Fruit fly (Drosophila melanogaster) whole organism, prepupa: ENCODE measurements around the gene PGAP5.
A peak's percentile ranks its signal among the peaks of the same experiment; 100 is the strongest.

Source experiments
- CG10631 ChIP-seq: fragments of 200-800 bp; sonication (Bioruptor generic); optimal IDR thresholded peaks from 2 replicates; lab custom pipeline; 2016; ENCODE audit warnings: missing biosample characterization, missing genetic modification characterization
- CG10669 ChIP-seq: fragments of 200-800 bp; sonication (Bioruptor generic); optimal IDR thresholded peaks from 3 replicates; lab custom pipeline; 2018; ENCODE audit warnings: missing biosample characterization, mild to moderate bottlenecking, missing genetic modification characterization, moderate library complexity
- CG11294 ChIP-seq: fragments of 200-800 bp; sonication (Bioruptor generic); IDR thresholded peaks from 2 replicates; pipeline ENCODE4 v1.3.6; 2022; ENCODE audit warnings: missing biosample characterization, missing genetic modification characterization
- CG11762 ChIP-seq: fragments of 200-800 bp; sonication (Bioruptor generic); optimal IDR thresholded peaks from 3 replicates; lab custom pipeline; 2016; ENCODE audit warnings: missing biosample characterization, missing genetic modification characterization; ENCODE audit not compliant: insufficient read depth
- CG11902 ChIP-seq: fragments of 200-800 bp; sonication (Bioruptor generic); optimal IDR thresholded peaks from 3 replicates; lab custom pipeline; 2016; ENCODE audit warnings: missing biosample characterization, missing genetic modification characterization
- CG15336 ChIP-seq: fragments of 200-800 bp; sonication (Bioruptor generic); IDR thresholded peaks from 2 replicates; pipeline ENCODE4 v1.3.6; 2022; ENCODE audit warnings: missing biosample characterization, missing genetic modification characterization
- CG1621 ChIP-seq: fragments of 200-800 bp; sonication (Bioruptor generic); optimal IDR thresholded peaks from 3 replicates; lab custom pipeline; 2018; ENCODE audit warnings: missing biosample characterization, mild to moderate bottlenecking, missing genetic modification characterization
- CG16779 ChIP-seq: fragments of 200-800 bp; sonication (Bioruptor generic); optimal IDR thresholded peaks from 3 replicates; lab custom pipeline; 2017; ENCODE audit warnings: missing biosample characterization, mild to moderate bottlenecking, missing genetic modification characterization
- CG3032 ChIP-seq: fragments of 200-800 bp; optimal IDR thresholded peaks from 2 replicates; lab custom pipeline; 2019; ENCODE audit warnings: missing biosample characterization, mild to moderate bottlenecking, missing genetic modification characterization, moderate library complexity
- CG32006 ChIP-seq: fragments of 200-800 bp; sonication (Bioruptor generic); optimal IDR thresholded peaks from 3 replicates; lab custom pipeline; 2017; ENCODE audit warnings: missing biosample characterization, mild to moderate bottlenecking, missing genetic modification characterization
- CG34406 ChIP-seq: fragments of 200-800 bp; sonication (Bioruptor generic); optimal IDR thresholded peaks from 3 replicates; lab custom pipeline; 2016; ENCODE audit warnings: missing biosample characterization, missing genetic modification characterization
- CG3919 ChIP-seq: fragments of 200-800 bp; sonication (Bioruptor generic); optimal IDR thresholded peaks from 3 replicates; lab custom pipeline; 2016; ENCODE audit warnings: missing biosample characterization, missing genetic modification characterization
- CG4318 ChIP-seq: fragments of 200-800 bp; sonication (Bioruptor generic); optimal IDR thresholded peaks from 3 replicates; lab custom pipeline; 2017; ENCODE audit warnings: missing biosample characterization, mild to moderate bottlenecking, missing genetic modification characterization
- CG6163 ChIP-seq: fragments of 200-800 bp; sonication (Bioruptor generic); IDR thresholded peaks from 3 replicates; pipeline ENCODE4 v1.3.6; 2022; ENCODE audit warnings: missing biosample characterization, missing genetic modification characterization
- CG6276 ChIP-seq: fragments of 200-800 bp; sonication (Bioruptor generic); optimal IDR thresholded peaks from 2 replicates; lab custom pipeline; 2017; ENCODE audit warnings: missing biosample characterization, mild to moderate bottlenecking, missing genetic modification characterization
- CG6792 ChIP-seq: fragments of 200-800 bp; sonication (Bioruptor generic); optimal IDR thresholded peaks from 3 replicates; lab custom pipeline; 2016; ENCODE audit warnings: missing biosample characterization, missing genetic modification characterization
- CG6808 ChIP-seq: fragments of 200-800 bp; sonication (Bioruptor generic); optimal IDR thresholded peaks from 3 replicates; lab custom pipeline; 2017; ENCODE audit warnings: missing biosample characterization, missing genetic modification characterization, mild to moderate bottlenecking, moderate library complexity, missing genetic modification reagents
- CG7368 ChIP-seq: fragments of 200-800 bp; sonication (Bioruptor generic); optimal IDR thresholded peaks from 3 replicates; lab custom pipeline; 2016; ENCODE audit warnings: missing biosample characterization, missing genetic modification characterization
- CG8119 ChIP-seq: fragments of 200-800 bp; sonication (Bioruptor generic); IDR thresholded peaks from 3 replicates; pipeline ENCODE4 v1.3.6; 2022; ENCODE audit warnings: missing biosample characterization, missing genetic modification characterization
- CG8319 ChIP-seq: fragments of 200-800 bp; sonication (Bioruptor generic); optimal IDR thresholded peaks from 3 replicates; lab custom pipeline; 2016; ENCODE audit warnings: missing biosample characterization, missing genetic modification characterization
- CG8632 ChIP-seq: fragments of 200-800 bp; sonication (Bioruptor generic); optimal IDR thresholded peaks from 3 replicates; lab custom pipeline; 2016; ENCODE audit warnings: missing biosample characterization, missing genetic modification characterization
- CG9139 ChIP-seq: fragments of 200-800 bp; sonication (Bioruptor generic); optimal IDR thresholded peaks from 3 replicates; lab custom pipeline; 2017; ENCODE audit warnings: missing biosample characterization, mild to moderate bottlenecking, missing genetic modification characterization
- Eip75B ChIP-seq: fragments of 200-800 bp; sonication (Bioruptor generic); optimal IDR thresholded peaks from 3 replicates; lab custom pipeline; 2016; ENCODE audit warnings: missing biosample characterization, missing genetic modification characterization
- Eip78C ChIP-seq: fragments of 200-800 bp; sonication (Bioruptor generic); peaks from one replicate; lab custom pipeline; 2016; ENCODE audit warnings: missing biosample characterization, missing genetic modification characterization
- Eip93F ChIP-seq: fragments of 200-800 bp; sonication (Bioruptor generic); optimal IDR thresholded peaks from 2 replicates; lab custom pipeline; 2016; ENCODE audit warnings: missing biosample characterization, mild to moderate bottlenecking, missing genetic modification characterization
- Ets21C ChIP-seq: fragments of 200-800 bp; sonication (Bioruptor generic); optimal IDR thresholded peaks from 3 replicates; lab custom pipeline; 2016; ENCODE audit warnings: missing biosample characterization, missing genetic modification characterization
- Ets96B ChIP-seq: fragments of 200-800 bp; optimal IDR thresholded peaks from 2 replicates; lab custom pipeline; 2019; ENCODE audit warnings: missing biosample characterization, mild to moderate bottlenecking, missing genetic modification characterization, moderate library complexity
- Gug ChIP-seq: fragments of 200-800 bp; sonication (Bioruptor generic); IDR thresholded peaks from 2 replicates; pipeline ENCODE4 v1.3.6; 2022; ENCODE audit warnings: missing biosample characterization, missing genetic modification characterization
- Hr38 ChIP-seq: sonication (Bioruptor generic); optimal IDR thresholded peaks from 2 replicates; lab custom pipeline; 2016; ENCODE audit warnings: missing biosample characterization, missing genetic modification characterization
- Hr39 ChIP-seq: fragments of 200-800 bp; sonication (Bioruptor generic); optimal IDR thresholded peaks from 2 replicates; lab custom pipeline; 2016; ENCODE audit warnings: missing biosample characterization, missing genetic modification characterization
- Hr4 ChIP-seq: fragments of 200-800 bp; sonication (Bioruptor generic); optimal IDR thresholded peaks from 3 replicates; lab custom pipeline; 2016; ENCODE audit warnings: missing biosample characterization, missing genetic modification characterization
- Lpt ChIP-seq: fragments of 200-800 bp; sonication (Bioruptor generic); optimal IDR thresholded peaks from 3 replicates; lab custom pipeline; 2016; ENCODE audit warnings: missing biosample characterization, missing genetic modification characterization
- OdsH ChIP-seq: fragments of 200-800 bp; sonication (Bioruptor generic); optimal IDR thresholded peaks from 3 replicates; lab custom pipeline; 2016; ENCODE audit warnings: missing biosample characterization, missing genetic modification characterization
- Smox ChIP-seq: fragments of 200-800 bp; sonication (Bioruptor generic); optimal IDR thresholded peaks from 3 replicates; lab custom pipeline; 2016; ENCODE audit warnings: missing biosample characterization, missing genetic modification characterization
- Sox102F ChIP-seq: fragments of 200-800 bp; sonication (Bioruptor generic); optimal IDR thresholded peaks from 2 replicates; lab custom pipeline; 2016; ENCODE audit warnings: missing biosample characterization, mild to moderate bottlenecking, missing genetic modification characterization
- Sox14 ChIP-seq: fragments of 200-800 bp; sonication (Bioruptor generic); optimal IDR thresholded peaks from 3 replicates; lab custom pipeline; 2016; ENCODE audit warnings: missing biosample characterization, missing genetic modification characterization
- Sox15 ChIP-seq: fragments of 200-800 bp; sonication (Bioruptor generic); optimal IDR thresholded peaks from 3 replicates; lab custom pipeline; 2016; ENCODE audit warnings: missing biosample characterization, missing genetic modification characterization
- achi ChIP-seq: fragments of 200-800 bp; sonication (Bioruptor generic); optimal IDR thresholded peaks from 3 replicates; lab custom pipeline; 2016; ENCODE audit warnings: missing biosample characterization, missing genetic modification characterization
- acj6 ChIP-seq: fragments of 200-800 bp; sonication (Bioruptor generic); optimal IDR thresholded peaks from 3 replicates; lab custom pipeline; 2016; ENCODE audit warnings: missing biosample characterization, missing genetic modification characterization
- cyc ChIP-seq: fragments of 200-800 bp; sonication (Bioruptor generic); optimal IDR thresholded peaks from 3 replicates; lab custom pipeline; 2016; ENCODE audit warnings: missing biosample characterization, missing genetic modification characterization
- dsx ChIP-seq: fragments of 200-800 bp; optimal IDR thresholded peaks from 3 replicates; lab custom pipeline; 2019; ENCODE audit warnings: missing biosample characterization, mild to moderate bottlenecking, missing genetic modification characterization, moderate library complexity; ENCODE audit not compliant: poor library complexity, severe bottlenecking
- eg ChIP-seq: fragments of 200-800 bp; sonication (Bioruptor generic); IDR thresholded peaks from 3 replicates; pipeline ENCODE4 v1.3.6; 2022; ENCODE audit warnings: missing biosample characterization, missing genetic modification characterization
- esn ChIP-seq: fragments of 200-800 bp; sonication (Bioruptor generic); optimal IDR thresholded peaks from 2 replicates; lab custom pipeline; 2016; ENCODE audit warnings: missing biosample characterization, mild to moderate bottlenecking, missing genetic modification characterization, moderate library complexity
- fd59A ChIP-seq: fragments of 200-800 bp; sonication (Bioruptor generic); optimal IDR thresholded peaks from 2 replicates; lab custom pipeline; 2017; ENCODE audit warnings: missing biosample characterization, mild to moderate bottlenecking, missing genetic modification characterization, missing genetic modification reagents
- fd85E ChIP-seq: fragments of 200-800 bp; sonication (Bioruptor generic); optimal IDR thresholded peaks from 3 replicates; lab custom pipeline; 2016; ENCODE audit warnings: missing biosample characterization, missing genetic modification characterization
- fkh ChIP-seq: fragments of 200-800 bp; sonication (Bioruptor generic); optimal IDR thresholded peaks from 3 replicates; lab custom pipeline; 2017; ENCODE audit warnings: missing biosample characterization, mild to moderate bottlenecking, missing genetic modification characterization, moderate library complexity
- lz ChIP-seq: fragments of 200-800 bp; sonication (Bioruptor generic); optimal IDR thresholded peaks from 3 replicates; lab custom pipeline; 2016; ENCODE audit warnings: missing biosample characterization, missing genetic modification characterization
- net ChIP-seq: fragments of 200-800 bp; sonication (Bioruptor generic); optimal IDR thresholded peaks from 3 replicates; lab custom pipeline; 2016; ENCODE audit warnings: missing biosample characterization, missing genetic modification characterization
- pdm3 ChIP-seq: fragments of 200-800 bp; sonication (Bioruptor generic); optimal IDR thresholded peaks from 3 replicates; lab custom pipeline; 2016; ENCODE audit warnings: missing biosample characterization, missing genetic modification characterization
- salr ChIP-seq, 2 experiments: fragments of 200-800 bp; sonication (Bioruptor generic); optimal IDR thresholded peaks; 3 replicates each; lab custom pipeline; 2016 to 2018; ENCODE audit warnings: missing biosample characterization in 2 of 2, missing genetic modification characterization in 2 of 2, mild to moderate bottlenecking in 1 of 2
- spab ChIP-seq: fragments of 200-800 bp; sonication (Bioruptor generic); optimal IDR thresholded peaks from 2 replicates; lab custom pipeline; 2017; ENCODE audit warnings: missing biosample characterization, mild to moderate bottlenecking, missing genetic modification characterization, missing genetic modification reagents
- ss ChIP-seq, 2 experiments: fragments of 200-800 bp; sonication (Bioruptor generic); optimal IDR thresholded peaks; 2 replicates in 1 of 2; 3 replicates in 1 of 2; lab custom pipeline; 2017 to 2018; ENCODE audit warnings: mild to moderate bottlenecking in 2 of 2, missing biosample characterization in 2 of 2, missing genetic modification characterization in 2 of 2, moderate library complexity in 1 of 2
- svp ChIP-seq: fragments of 200-800 bp; sonication (Bioruptor generic); peaks from one replicate; lab custom pipeline; 2016; ENCODE audit warnings: missing biosample characterization, missing genetic modification characterization
- topi ChIP-seq: fragments of 200-800 bp; sonication (Bioruptor generic); optimal IDR thresholded peaks from 3 replicates; lab custom pipeline; 2016; ENCODE audit warnings: missing biosample characterization, missing genetic modification characterization

PGAP5 gene

DNA sequence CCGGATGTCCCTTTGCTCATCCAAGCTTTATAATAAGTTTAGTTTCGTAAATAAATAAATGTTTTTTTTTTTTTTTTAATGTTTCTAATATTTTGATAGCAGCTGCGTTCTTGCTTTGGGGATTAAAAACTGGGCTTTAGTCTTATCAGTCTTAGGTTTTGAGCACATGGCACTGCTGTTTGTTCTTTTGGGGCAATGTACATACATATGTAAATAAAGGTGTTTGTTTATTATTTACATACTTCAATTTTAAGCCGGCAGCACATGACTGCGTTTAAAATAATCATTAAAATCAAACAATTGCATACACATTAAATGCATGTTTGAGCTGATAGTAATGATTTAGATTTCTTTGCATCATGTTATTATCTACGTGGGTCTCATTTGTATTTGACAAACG is 34.5 kb upstream of the PGAP5 start:
- TF ChIP-seq fd59A (GFP tag; lab: Kevin White, UChicago) = no peak
- no peak for TF ChIP-seq CG3919 (GFP tag; lab: Kevin White, UChicago)
- TF ChIP-seq Eip75B (GFP tag; lab: Kevin White, UChicago) = no peak
- no peak for TF ChIP-seq CG11294 (GFP tag; lab: Robert Waterston, UW)
- no peak for TF ChIP-seq cyc
- no peak for TF ChIP-seq Sox15
- no peak for TF ChIP-seq CG1621 (tag; lab: Kevin White, UChicago)
- TF ChIP-seq CG11902 (GFP tag; lab: Kevin White, UChicago) = no peak
- peak; percentile 64 for TF ChIP-seq svp (GFP tag; lab: Kevin White, UChicago)
- TF ChIP-seq CG7368 (GFP tag; lab: Kevin White, UChicago) = no peak
- no peak for TF ChIP-seq CG8632 (GFP tag; lab: Kevin White, UChicago)
- no peak for TF ChIP-seq CG6792 (GFP tag; lab: Kevin White, UChicago)
- TF ChIP-seq Sox102F (GFP tag; lab: Kevin White, UChicago) = peak; percentile 43
- no peak for TF ChIP-seq acj6 (GFP tag; lab: Kevin White, UChicago)
- TF ChIP-seq topi (GFP tag; lab: Kevin White, UChicago) = no peak
- TF ChIP-seq eg (GFP tag; lab: Robert Waterston, UW) = no peak
- TF ChIP-seq CG15336 (GFP tag; lab: Robert Waterston, UW) = no peak
- TF ChIP-seq Eip93F (GFP tag; lab: Kevin White, UChicago) = no peak
- TF ChIP-seq Hr38 (GFP tag; lab: Kevin White, UChicago) = no peak
- no peak for TF ChIP-seq CG6163 (GFP tag; lab: Robert Waterston, UW)
- no peak for TF ChIP-seq ss (GFP tag; optimal IDR thresholded peaks at IDR 0.05; lab: Kevin White, UChicago)
- no peak for TF ChIP-seq net
- TF ChIP-seq Hr4 (GFP tag; lab: Kevin White, UChicago) = no peak
- no peak for TF ChIP-seq CG16779
- no peak for TF ChIP-seq CG34406 (GFP tag; lab: Kevin White, UChicago)
- TF ChIP-seq esn (GFP tag; lab: Kevin White, UChicago) = peak; percentile 43
- TF ChIP-seq pdm3 (GFP tag; lab: Kevin White, UChicago) = no peak
- TF ChIP-seq Hr39 = no peak
- no peak for TF ChIP-seq Ets96B (tag; lab: Kevin White, UChicago)
- no peak for TF ChIP-seq CG10631 (GFP tag; lab: Kevin White, UChicago)
- no peak for TF ChIP-seq achi (GFP tag; lab: Kevin White, UChicago)
- TF ChIP-seq dsx (GFP tag; lab: Kevin White, UChicago) = no peak
- TF ChIP-seq CG4318 (GFP tag; lab: Kevin White, UChicago) = no peak
- TF ChIP-seq Sox14 (GFP tag; lab: Kevin White, UChicago) = no peak
- TF ChIP-seq CG8119 (GFP tag; lab: Robert Waterston, UW) = no peak
- TF ChIP-seq CG8319 (GFP tag; lab: Kevin White, UChicago) = no peak
- TF ChIP-seq OdsH = no peak
- TF ChIP-seq Lpt (GFP tag; lab: Kevin White, UChicago) = no peak
- TF ChIP-seq Smox (GFP tag; lab: Kevin White, UChicago) = peak; percentile 45
- TF ChIP-seq Ets21C = no peak
- no peak for TF ChIP-seq CG6276 (GFP tag; lab: Kevin White, UChicago)
- TF ChIP-seq Gug (GFP tag; lab: Robert Waterston, UW) = no peak
- TF ChIP-seq Eip78C (GFP tag; lab: Kevin White, UChicago) = no peak
- TF ChIP-seq fkh (GFP tag; lab: Kevin White, UChicago) = peak; percentile 63
- no peak for TF ChIP-seq CG10669 (GFP tag; lab: Kevin White, UChicago)
- no peak for TF ChIP-seq salr (GFP tag; optimal IDR thresholded peaks at IDR 0.05; lab: Kevin White, UChicago)
- TF ChIP-seq CG11762 (GFP tag; lab: Kevin White, UChicago) = no peak
- no peak for TF ChIP-seq CG6808 (GFP tag; lab: Kevin White, UChicago)
- no peak for TF ChIP-seq lz (GFP tag; lab: Kevin White, UChicago)
- no peak for TF ChIP-seq spab (GFP tag; lab: Kevin White, UChicago)
- TF ChIP-seq CG32006 (GFP tag; lab: Kevin White, UChicago) = no peak
- TF ChIP-seq CG9139 (GFP tag; lab: Kevin White, UChicago) = no peak
- no peak for TF ChIP-seq CG3032 (tag; lab: Kevin White, UChicago)
- no peak for TF ChIP-seq fd85E (GFP tag; lab: Kevin White, UChicago)
